Worm (Caenorhabditis elegans) whole organism, L2 larva: ENCODE data around the gene syg-1.

Experiments
- ceh-16 ChIP-seq: fragments of 150-350 bp; optimal IDR thresholded peaks from 2 replicates; lab custom pipeline; 2014; ENCODE audit warnings: missing biosample characterization, missing genetic modification characterization
- zag-1 ChIP-seq: fragments of 150-350 bp; optimal IDR thresholded peaks from 2 replicates; lab custom pipeline; 2014; ENCODE audit warnings: missing biosample characterization, missing genetic modification characterization
- ztf-11 ChIP-seq: sonication (generic microtip); optimal IDR thresholded peaks from 2 replicates; lab custom pipeline; 2017; ENCODE audit warnings: missing biosample characterization, missing genetic modification characterization

DNA sequence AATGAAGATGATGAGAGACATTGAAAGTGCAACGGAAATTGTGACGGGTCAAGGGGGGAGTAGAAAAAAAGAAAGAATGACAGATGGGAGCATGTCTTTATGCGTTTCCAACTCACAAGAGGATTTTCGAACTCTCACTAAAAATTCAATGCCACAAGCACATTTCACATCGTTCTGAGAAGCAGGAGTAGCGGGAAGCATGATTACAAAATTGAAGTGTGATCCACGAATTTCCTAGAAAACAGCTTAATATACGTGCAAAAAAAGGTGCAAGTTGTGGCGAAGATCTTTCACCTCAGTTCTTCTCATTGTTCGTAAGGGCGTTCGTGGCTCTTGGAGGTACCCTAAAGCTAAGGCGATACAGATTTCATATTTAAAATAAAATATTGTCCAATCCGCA lies 8.4 kb downstream of the syg-1 start:
- TF ChIP-seq ceh-16 (tag; lab: Kevin White, UChicago) (no peak), ztf-11 (no peak), zag-1 (tag; lab: Kevin White, UChicago) (no peak)
